Worm (Caenorhabditis elegans): ENCODE results near the gene fbxl-5.

- no peak for TF ChIP-seq nhr-12 (tag; optimal IDR thresholded peaks at IDR 0.05)
- TF ChIP-seq nhr-28 (tag; optimal IDR thresholded peaks at IDR 0.05) = no peak
- no peak for TF ChIP-seq elt-2 (tag; optimal IDR thresholded peaks at IDR 0.05)
- no peak for TF ChIP-seq jun-1 (tag; optimal IDR thresholded peaks at IDR 0.05)
- TF ChIP-seq nhr-76 (tag; optimal IDR thresholded peaks at IDR 0.05) = no peak
- no peak for TF ChIP-seq nhr-11 (tag; optimal IDR thresholded peaks at IDR 0.05)
Observed at ce11 chrV:7775226-7775625, 32.5 kb downstream of the fbxl-5 start.

Measured in whole organism, L3 larva.